Worm (Caenorhabditis elegans) whole organism, L4/young adult: ENCODE results near the gene srr-10.

ENCODE experiments used
- dao-5 ChIP-seq: sonication (generic microtip); optimal IDR thresholded peaks from 2 replicates; lab custom pipeline; 2016; ENCODE audit warnings: missing genotype, missing genetic modification characterization, moderate library complexity, missing compliant biosample characterization
- him-1 ChIP-seq: sonication (generic microtip); optimal IDR thresholded peaks from 2 replicates; lab custom pipeline; 2016; ENCODE audit warnings: missing genotype, missing genetic modification reagents, missing genetic modification characterization, missing compliant biosample characterization

DNA sequence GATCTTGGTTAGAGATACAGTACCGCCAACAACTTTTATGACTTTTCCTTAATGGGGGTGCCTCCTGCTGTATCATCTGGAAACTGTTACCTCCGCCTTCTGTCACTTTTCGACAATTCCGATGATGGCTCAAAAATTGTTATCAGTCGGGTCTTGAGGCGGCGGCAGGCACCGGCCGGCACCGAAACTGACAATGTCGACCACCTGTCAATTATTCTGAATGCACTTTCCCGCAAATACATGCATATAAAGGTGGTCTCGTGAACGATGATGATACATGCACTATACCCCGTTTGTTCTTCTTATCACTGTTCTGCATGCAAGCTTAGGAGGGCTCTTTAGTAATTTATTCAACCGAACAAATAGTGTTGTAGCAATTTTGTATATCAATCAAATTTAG lies 8.6 kb downstream of the srr-10 start:
- TF ChIP-seq dao-5 (tag; lab: Kevin White, UChicago) (no peak), him-1 (tag; lab: Kevin White, UChicago) (no peak)
